Fruit fly (Drosophila melanogaster): ENCODE measurements around the gene Grip.

The Grip gene

dm6 chrX:5989368-5989767 lies 23.3 kb downstream of the Grip start:
- TF ChIP-seq Taf1 (GFP tag; IDR thresholded peaks at IDR 0.05) (no peak), CG10979 (tag; optimal IDR thresholded peaks at IDR 0.05) (peak; percentile 58), Optix (GFP tag; IDR thresholded peaks at IDR 0.05) (no peak), stwl (tag; optimal IDR thresholded peaks at IDR 0.05) (no peak), CG2199 (GFP tag; IDR thresholded peaks at IDR 0.05) (no peak), zfh1 (GFP tag; IDR thresholded peaks at IDR 0.05) (0 out of 3 replicates have a peak, but pooled peaks have one; percentile 57), CG8944 (GFP tag; optimal IDR thresholded peaks at IDR 0.05) (no peak), CG16863 (GFP tag; optimal IDR thresholded peaks at IDR 0.05) (peak; percentile 4), HLH4C (GFP tag; IDR thresholded peaks at IDR 0.05; ENCODE audit: partially characterized antibody) (no peak), ems (GFP tag; optimal IDR thresholded peaks at IDR 0.05) (no peak), vfl (GFP tag; optimal IDR thresholded peaks at IDR 0.05) (no peak), jigr1 (GFP tag; IDR thresholded peaks at IDR 0.05) (no peak), CG16779 (GFP tag; IDR thresholded peaks at IDR 0.05) (no peak), sima (GFP tag; optimal IDR thresholded peaks at IDR 0.05) (no peak), CG4730 (GFP tag; IDR thresholded peaks at IDR 0.05) (no peak), Spps (tag; optimal IDR thresholded peaks at IDR 0.05) (no peak), D19A (tag; optimal IDR thresholded peaks at IDR 0.05) (peak; percentile 28), croc (GFP tag; conservative IDR thresholded peaks at IDR 0.05) (peak; percentile 29; the same call in 1 of the 3 replicates), dimm (GFP tag; IDR thresholded peaks at IDR 0.05) (no peak), CG6272 (GFP tag; IDR thresholded peaks at IDR 0.05) (no peak), NK7.1 (GFP tag; optimal IDR thresholded peaks at IDR 0.05) (no peak), stc (GFP tag; IDR thresholded peaks at IDR 0.05) (peak; percentile 69), CG17912 (GFP tag; optimal IDR thresholded peaks at IDR 0.05) (no peak), CG9817 (tag; optimal IDR thresholded peaks at IDR 0.05) (peak; percentile 6), CG9609 (GFP tag; optimal IDR thresholded peaks at IDR 0.05) (no peak), dmrt99B (tag; optimal IDR thresholded peaks at IDR 0.05) (peak; percentile 72), Opbp (GFP tag; IDR thresholded peaks at IDR 0.05; ENCODE audit: partially characterized antibody) (no peak), wor (GFP tag; IDR thresholded peaks at IDR 0.05) (no peak), schlank (tag; optimal IDR thresholded peaks at IDR 0.05) (no peak), lov (optimal IDR thresholded peaks at IDR 0.05) (no peak), lov (GFP tag; IDR thresholded peaks at IDR 0.05) (no peak), az2 (GFP tag; optimal IDR thresholded peaks at IDR 0.05) (peak; percentile 28), lbe (GFP tag; optimal IDR thresholded peaks at IDR 0.05) (no peak), Lpt (GFP tag; optimal IDR thresholded peaks at IDR 0.05) (no peak), HLHmδ (GFP tag; optimal IDR thresholded peaks at IDR 0.05) (no peak), CG17361 (GFP tag; IDR thresholded peaks at IDR 0.05) (peak; percentile 51; the same call in 1 of the 3 replicates), Jarid2 (GFP tag; optimal IDR thresholded peaks at IDR 0.05) (no peak), p53 (GFP tag; optimal IDR thresholded peaks at IDR 0.05) (no peak), CG8281 (tag; optimal IDR thresholded peaks at IDR 0.05) (no peak), repo (GFP tag; optimal IDR thresholded peaks at IDR 0.05) (no peak), phol (tag; optimal IDR thresholded peaks at IDR 0.05) (peak; percentile 56), tap (tag; optimal IDR thresholded peaks at IDR 0.05) (peak; percentile 51), CG3838 (GFP tag; optimal IDR thresholded peaks at IDR 0.05) (no peak), inv (GFP tag; IDR thresholded peaks at IDR 0.05; ENCODE audit: partially characterized antibody) (no peak), CG12104 (GFP tag; optimal IDR thresholded peaks at IDR 0.05) (no peak), nau (GFP tag; optimal IDR thresholded peaks at IDR 0.05) (no peak), chm (GFP tag; IDR thresholded peaks at IDR 0.05) (0 out of 2 replicates have a peak, but pooled peaks have one; percentile 42), tna (GFP tag; IDR thresholded peaks at IDR 0.05; ENCODE audit: partially characterized antibody) (no peak), Nf-YB (GFP tag; optimal IDR thresholded peaks at IDR 0.05) (no peak), seq (GFP tag; IDR thresholded peaks at IDR 0.05) (peak; percentile 56), Mad (GFP tag; optimal IDR thresholded peaks at IDR 0.05) (no peak), CG8388 (GFP tag; optimal IDR thresholded peaks at IDR 0.05) (peak; percentile 49)
